Worm (Caenorhabditis elegans) whole organism, L3 larva: Measurements from ENCODE around the gene C33C12.11.

Experiments used
- aly-2 ChIP-seq: fragments of 150-350 bp; optimal IDR thresholded peaks from 2 replicates; lab custom pipeline; 2014; ENCODE audit warnings: missing biosample characterization, missing genetic modification characterization
- ama-1 ChIP-seq: fragments of 150-350 bp; optimal IDR thresholded peaks from 2 replicates; lab custom pipeline; 2018
- ceh-82 ChIP-seq: fragments of 150-350 bp; optimal IDR thresholded peaks from 2 replicates; lab custom pipeline; 2014; ENCODE audit warnings: missing biosample characterization, missing genetic modification characterization
- egl-27 ChIP-seq: sonication (generic microtip); optimal IDR thresholded peaks from 4 replicates; lab custom pipeline; 2017; ENCODE audit warnings: missing biosample characterization, missing genetic modification reagents, missing genetic modification characterization
- fos-1 ChIP-seq: fragments of 150-350 bp; optimal IDR thresholded peaks from 2 replicates; lab custom pipeline; 2014; ENCODE audit warnings: missing biosample characterization, missing genetic modification characterization
- lin-39 ChIP-seq: fragments of 150-350 bp; optimal IDR thresholded peaks from 2 replicates; lab custom pipeline; 2018; ENCODE audit warnings: missing biosample characterization, missing genetic modification reagents, missing genetic modification characterization
- nfya-1 ChIP-seq: sonication (generic microtip); optimal IDR thresholded peaks from 2 replicates; lab custom pipeline; 2017; ENCODE audit warnings: missing genetic modification characterization, mild to moderate bottlenecking, missing compliant biosample characterization, antibody characterized with exemption, moderate library complexity; ENCODE audit not compliant: insufficient read depth
- nhr-12 ChIP-seq: fragments of 150-350 bp; optimal IDR thresholded peaks from 2 replicates; lab custom pipeline; 2014; ENCODE audit warnings: missing biosample characterization, missing genetic modification characterization
- pqm-1 ChIP-seq: fragments of 150-350 bp; optimal IDR thresholded peaks from 2 replicates; lab custom pipeline; 2017; ENCODE audit warnings: missing biosample characterization, missing genetic modification characterization, inconsistent platforms
- snpc-4 ChIP-seq: fragments of 150-350 bp; optimal IDR thresholded peaks from 2 replicates; lab custom pipeline; 2014; ENCODE audit warnings: missing biosample characterization, missing genetic modification characterization
- tbx-2 ChIP-seq: sonication (generic microtip); optimal IDR thresholded peaks from 2 replicates; lab custom pipeline; 2016; ENCODE audit warnings: mild to moderate bottlenecking, missing genetic modification characterization, missing compliant biosample characterization
- ztf-4 ChIP-seq: fragments of 150-350 bp; optimal IDR thresholded peaks from 2 replicates; lab custom pipeline; 2014; ENCODE audit warnings: missing biosample characterization, missing genetic modification characterization

DNA sequence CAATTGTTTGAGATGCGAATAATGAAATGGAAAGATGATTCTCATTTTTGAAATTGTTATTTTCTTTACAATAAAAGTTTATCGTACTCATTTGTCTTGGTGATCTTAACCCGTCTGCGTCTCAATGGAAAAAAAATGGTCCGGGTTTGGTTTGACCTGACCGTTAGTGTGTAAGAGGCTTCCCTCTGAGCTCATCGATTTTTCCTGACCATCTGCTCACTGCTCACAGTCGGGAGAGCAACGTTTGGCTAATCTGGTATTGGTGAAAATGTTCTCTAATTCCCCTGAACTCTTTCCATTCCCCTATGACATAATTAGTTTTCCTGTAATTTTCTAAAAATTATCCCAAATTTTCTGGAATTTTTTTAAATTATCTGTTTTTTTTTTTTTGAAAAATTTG lies 24.7 kb downstream of the C33C12.11 start:
- TF ChIP-seq fos-1 (tag; lab: Kevin White, UChicago), result no peak
- TF ChIP-seq nfya-1 (tag; lab: Kevin White, UChicago), result no peak
- TF ChIP-seq ztf-4 (tag; lab: Kevin White, UChicago), result no peak
- TF ChIP-seq nhr-12, result no peak
- TF ChIP-seq tbx-2 (tag; lab: Kevin White, UChicago), result no peak
- no peak for TF ChIP-seq aly-2 (tag; lab: Kevin White, UChicago)
- TF ChIP-seq lin-39, result no peak
- no peak for TF ChIP-seq ceh-82
- TF ChIP-seq snpc-4, result no peak
- no peak for TF ChIP-seq pqm-1 (tag; lab: Kevin White, UChicago)
- TF ChIP-seq egl-27 (tag; lab: Kevin White, UChicago), result no peak
- no peak for TF ChIP-seq ama-1 (lab: Kevin White, UChicago)
